Fruit fly (Drosophila melanogaster) whole organism, embryonic: Measurements from ENCODE around the gene Rpp14a.

Experiments used
- Awh ChIP-seq: fragments of 200-800 bp; sonication (Bioruptor generic); IDR thresholded peaks from 2 replicates; pipeline ENCODE4, ENCODE4 v1.3.6; 2022; ENCODE audit warnings: missing biosample characterization, missing genetic modification characterization
- CG10209 ChIP-seq: fragments of 200-800 bp; sonication (Bioruptor generic); optimal IDR thresholded peaks from 3 replicates; lab custom pipeline; 2017; ENCODE audit warnings: missing biosample characterization, mild to moderate bottlenecking, missing genetic modification characterization, missing genetic modification reagents
- CG15696 ChIP-seq: fragments of 200-800 bp; sonication (Bioruptor generic); optimal IDR thresholded peaks from 2 replicates; lab custom pipeline; 2019; ENCODE audit warnings: missing biosample characterization, mild to moderate bottlenecking, missing genetic modification characterization, moderate library complexity
- CG16813 ChIP-seq: fragments of 200-800 bp; sonication (Bioruptor generic); IDR thresholded peaks from 3 replicates; pipeline ENCODE4 v1.3.6; 2022; ENCODE audit warnings: missing biosample characterization, missing genetic modification characterization; ENCODE audit not compliant: partially characterized antibody
- CG17612 ChIP-seq: fragments of 200-800 bp; sonication (Bioruptor generic); IDR thresholded peaks from 2 replicates; pipeline ENCODE4 v1.3.6; 2022; ENCODE audit warnings: missing biosample characterization, missing genetic modification characterization
- CG18599 ChIP-seq: fragments of 200-800 bp; sonication (Bioruptor generic); optimal IDR thresholded peaks from 3 replicates; lab custom pipeline; 2017; ENCODE audit warnings: missing biosample characterization, missing genetic modification characterization, mild to moderate bottlenecking, moderate library complexity, missing genetic modification reagents
- CG18619 ChIP-seq: fragments of 200-800 bp; sonication (Bioruptor generic); optimal IDR thresholded peaks from 3 replicates; lab custom pipeline; 2017; ENCODE audit warnings: missing biosample characterization, mild to moderate bottlenecking, missing genetic modification characterization
- CG2875 ChIP-seq: fragments of 200-800 bp; sonication (Bioruptor generic); optimal IDR thresholded peaks from 2 replicates; lab custom pipeline; 2017; ENCODE audit warnings: missing biosample characterization, mild to moderate bottlenecking, missing genetic modification characterization, missing genetic modification reagents
- CG30431 ChIP-seq: fragments of 200-800 bp; sonication (Bioruptor generic); optimal IDR thresholded peaks from 2 replicates; lab custom pipeline; 2017; ENCODE audit warnings: missing biosample characterization, missing genetic modification characterization
- CG31388 ChIP-seq: fragments of 200-800 bp; sonication (Bioruptor generic); optimal IDR thresholded peaks from 2 replicates; lab custom pipeline; 2016; ENCODE audit warnings: missing biosample characterization, missing genetic modification characterization
- CG31441 ChIP-seq: fragments of 200-800 bp; sonication (Bioruptor generic); IDR thresholded peaks from 2 replicates; pipeline ENCODE4 v1.3.6; 2022; ENCODE audit warnings: missing biosample characterization, missing genetic modification characterization
- CG3995 ChIP-seq: fragments of 200-800 bp; sonication (Bioruptor generic); optimal IDR thresholded peaks from 3 replicates; lab custom pipeline; 2016; ENCODE audit warnings: missing biosample characterization, missing genetic modification characterization
- CG4328 ChIP-seq: fragments of 200-800 bp; sonication (Bioruptor generic); optimal IDR thresholded peaks from 3 replicates; lab custom pipeline; 2017; ENCODE audit warnings: missing biosample characterization, missing genetic modification reagents, missing genetic modification characterization
- CG4707 ChIP-seq: fragments of 200-800 bp; sonication (Bioruptor generic); optimal IDR thresholded peaks from 2 replicates; lab custom pipeline; 2018; ENCODE audit warnings: missing biosample characterization, mild to moderate bottlenecking, missing genetic modification characterization, moderate library complexity
- CG4854 ChIP-seq: fragments of 200-800 bp; sonication (Bioruptor generic); optimal IDR thresholded peaks from 2 replicates; lab custom pipeline; 2016; ENCODE audit warnings: missing biosample characterization, missing genetic modification characterization, inconsistent platforms
- CG8281 ChIP-seq: fragments of 200-800 bp; sonication (Bioruptor generic); optimal IDR thresholded peaks from 2 replicates; lab custom pipeline; 2018; ENCODE audit warnings: missing biosample characterization, mild to moderate bottlenecking, missing genetic modification characterization, moderate library complexity
- CG8359 ChIP-seq: fragments of 200-800 bp; sonication (Bioruptor generic); optimal IDR thresholded peaks from 2 replicates; lab custom pipeline; 2017; ENCODE audit warnings: missing biosample characterization, mild to moderate bottlenecking, missing genetic modification characterization, borderline replicate concordance
- CG9727 ChIP-seq: fragments of 200-800 bp; sonication (Bioruptor generic); optimal IDR thresholded peaks from 3 replicates; lab custom pipeline; 2017; ENCODE audit warnings: missing biosample characterization, mild to moderate bottlenecking, missing genetic modification characterization
- Deaf1 ChIP-seq: fragments of 200-800 bp; optimal IDR thresholded peaks from 3 replicates; lab custom pipeline; 2019; ENCODE audit warnings: missing biosample characterization, mild to moderate bottlenecking, missing genetic modification characterization, moderate library complexity
- Dip3 ChIP-seq: fragments of 200-800 bp; sonication (Bioruptor generic); optimal IDR thresholded peaks from 3 replicates; lab custom pipeline; 2016; ENCODE audit warnings: missing biosample characterization, missing genetic modification characterization
- Dp ChIP-seq: fragments of 200-800 bp; sonication (Bioruptor generic); optimal IDR thresholded peaks from 2 replicates; lab custom pipeline; 2018; ENCODE audit warnings: missing biosample characterization, mild to moderate bottlenecking, missing genetic modification characterization, moderate library complexity
- GATAe ChIP-seq: fragments of 200-800 bp; sonication (Bioruptor generic); conservative IDR thresholded peaks from 2 replicates; pipeline ENCODE4 v1.3.6; 2022; ENCODE audit warnings: missing biosample characterization, missing genetic modification characterization
- HLH4C ChIP-seq: fragments of 200-800 bp; sonication (Bioruptor generic); IDR thresholded peaks from 3 replicates; pipeline ENCODE4 v1.3.6; 2022; ENCODE audit warnings: missing biosample characterization, missing genetic modification characterization; ENCODE audit not compliant: partially characterized antibody
- Nf-YB ChIP-seq: fragments of 200-800 bp; sonication (Bioruptor generic); optimal IDR thresholded peaks from 3 replicates; lab custom pipeline; 2019; ENCODE audit warnings: missing biosample characterization, mild to moderate bottlenecking, missing genetic modification characterization, moderate library complexity
- Sox102F ChIP-seq: fragments of 200-800 bp; sonication (Bioruptor generic); optimal IDR thresholded peaks from 2 replicates; lab custom pipeline; 2018; ENCODE audit warnings: missing biosample characterization, mild to moderate bottlenecking, missing genetic modification characterization, moderate library complexity
- Stat92E ChIP-seq, 3 experiments: fragments of >200 bp in 2 of 3; fragments of 200-800 bp in 1 of 3; sonication (Bioruptor generic) in 1 of 3; optimal IDR thresholded peaks; 2 replicates each; lab custom pipeline; 2017 to 2019; ENCODE audit warnings: missing biosample characterization in 3 of 3, missing genetic modification characterization in 3 of 3, mild to moderate bottlenecking in 1 of 3, moderate library complexity in 1 of 3
- abd-A ChIP-seq: fragments of 200-800 bp; sonication (Bioruptor generic); optimal IDR thresholded peaks from 3 replicates; lab custom pipeline; 2019; ENCODE audit warnings: missing biosample characterization, mild to moderate bottlenecking, missing genetic modification characterization, moderate library complexity
- ash1 ChIP-seq: fragments of 200-800 bp; sonication (Bioruptor generic); optimal IDR thresholded peaks from 2 replicates; lab custom pipeline; 2018; ENCODE audit warnings: missing biosample characterization, mild to moderate bottlenecking, missing genetic modification characterization
- az2 ChIP-seq: fragments of 200-800 bp; sonication (Bioruptor generic); optimal IDR thresholded peaks from 3 replicates; lab custom pipeline; 2016; ENCODE audit warnings: missing biosample characterization, missing genetic modification characterization
- bcd ChIP-seq: fragments of 200-800 bp; sonication (Bioruptor generic); optimal IDR thresholded peaks from 2 replicates; lab custom pipeline; 2017; ENCODE audit warnings: missing biosample characterization, mild to moderate bottlenecking, missing genetic modification characterization
- crp ChIP-seq, 2 experiments: fragments of 200-800 bp; sonication (Bioruptor generic); optimal IDR thresholded peaks; 2 replicates in 1 of 2; 3 replicates in 1 of 2; lab custom pipeline; 2017; ENCODE audit warnings: missing biosample characterization in 2 of 2, missing genetic modification characterization in 2 of 2, mild to moderate bottlenecking in 1 of 2, moderate library complexity in 1 of 2
- esg ChIP-seq: fragments of 200-800 bp; sonication (Bioruptor generic); conservative IDR thresholded peaks from 2 replicates; pipeline ENCODE4 v1.3.6; 2022; ENCODE audit warnings: missing biosample characterization, missing genetic modification characterization
- fd102C ChIP-seq: fragments of 200-800 bp; sonication (Bioruptor generic); optimal IDR thresholded peaks from 2 replicates; lab custom pipeline; 2018; ENCODE audit warnings: missing biosample characterization, mild to moderate bottlenecking, missing genetic modification characterization, moderate library complexity
- gro ChIP-seq: fragments of 200-800 bp; sonication (Bioruptor generic); optimal IDR thresholded peaks from 2 replicates; lab custom pipeline; 2016; ENCODE audit warnings: missing biosample characterization, missing genetic modification characterization
- ham ChIP-seq: fragments of 200-800 bp; sonication (Bioruptor generic); IDR thresholded peaks from 2 replicates; pipeline ENCODE4 v1.3.6; 2022; ENCODE audit warnings: missing biosample characterization, missing genetic modification characterization
- jing ChIP-seq: fragments of 200-800 bp; sonication (Bioruptor generic); optimal IDR thresholded peaks from 2 replicates; lab custom pipeline; 2018; ENCODE audit warnings: missing biosample characterization, mild to moderate bottlenecking, missing genetic modification characterization
- mld ChIP-seq: fragments of 200-800 bp; sonication (Bioruptor generic); IDR thresholded peaks from 3 replicates; pipeline ENCODE4 v1.3.6; 2022; ENCODE audit warnings: missing biosample characterization, missing genetic modification characterization; ENCODE audit not compliant: partially characterized antibody
- nau ChIP-seq: fragments of 200-800 bp; sonication (Bioruptor generic); optimal IDR thresholded peaks from 3 replicates; lab custom pipeline; 2017; ENCODE audit warnings: missing biosample characterization, mild to moderate bottlenecking, missing genetic modification characterization, missing genetic modification reagents
- otp ChIP-seq: fragments of 200-800 bp; sonication (Bioruptor generic); IDR thresholded peaks from 3 replicates; pipeline ENCODE4, ENCODE4 v1.3.6; 2022; ENCODE audit warnings: missing biosample characterization, missing genetic modification characterization
- pfk ChIP-seq: fragments of 200-800 bp; sonication (Bioruptor generic); optimal IDR thresholded peaks from 2 replicates; lab custom pipeline; 2018; ENCODE audit warnings: missing biosample characterization, mild to moderate bottlenecking, missing genetic modification characterization, moderate library complexity
- ranshi ChIP-seq: fragments of 200-800 bp; sonication (Bioruptor generic); IDR thresholded peaks from 2 replicates; pipeline ENCODE4 v1.3.6; 2022; ENCODE audit warnings: missing biosample characterization, missing genetic modification characterization
- seq ChIP-seq: fragments of 200-800 bp; sonication (Bioruptor generic); IDR thresholded peaks from 2 replicates; pipeline ENCODE4 v1.3.6; 2022; ENCODE audit warnings: missing biosample characterization, missing genetic modification characterization
- tap ChIP-seq: fragments of 200-800 bp; optimal IDR thresholded peaks from 3 replicates; lab custom pipeline; 2019; ENCODE audit warnings: missing biosample characterization, mild to moderate bottlenecking, missing genetic modification characterization, moderate library complexity
- tio ChIP-seq: fragments of 200-800 bp; sonication (Bioruptor generic); optimal IDR thresholded peaks from 2 replicates; lab custom pipeline; 2017; ENCODE audit warnings: missing biosample characterization, missing genetic modification characterization, inconsistent platforms
- tll ChIP-seq, 2 experiments: fragments of 200-800 bp in 1 of 2; fragments of >200 bp in 1 of 2; sonication (Bioruptor generic) in 1 of 2; optimal IDR thresholded peaks; 2 replicates each; lab custom pipeline; 2017 to 2019; ENCODE audit warnings: missing biosample characterization in 2 of 2, missing genetic modification characterization in 2 of 2, mild to moderate bottlenecking in 1 of 2, moderate library complexity in 1 of 2
- toy ChIP-seq: fragments of 200-800 bp; sonication (Bioruptor generic); IDR thresholded peaks from 2 replicates; pipeline ENCODE4 v1.3.6; 2022; ENCODE audit warnings: missing biosample characterization, missing genetic modification characterization
- tx ChIP-seq: fragments of 200-800 bp; sonication (Bioruptor generic); optimal IDR thresholded peaks from 2 replicates; lab custom pipeline; 2016; ENCODE audit warnings: missing biosample characterization, missing genetic modification characterization
- wor ChIP-seq: fragments of 200-800 bp; sonication (Bioruptor generic); IDR thresholded peaks from 2 replicates; pipeline ENCODE4 v1.3.6; 2022; ENCODE audit warnings: missing biosample characterization, missing genetic modification characterization

Gene Rpp14a

dm6 chr3R:30043139-30043744 lies 13.4 kb upstream of the Rpp14a start, which contains the start of gene Sry-delta:
Gene Sry-delta (plus strand): TSS chr3R:30043341.
- TF ChIP-seq CG4854 (GFP tag; lab: Kevin White, UChicago), result peak; percentile 69
- TF ChIP-seq CG4707 (GFP tag; lab: Kevin White, UChicago), result peak; percentile 31
- TF ChIP-seq CG18599 (GFP tag; lab: Kevin White, UChicago), result no peak
- TF ChIP-seq CG8359 (GFP tag; lab: Kevin White, UChicago), result no peak
- TF ChIP-seq ham (GFP tag; lab: Robert Waterston, UW), result no peak; the same call in 1 of the 2 replicates
- TF ChIP-seq Deaf1 (tag; lab: Kevin White, UChicago), result no peak
- TF ChIP-seq CG9727 (GFP tag; lab: Kevin White, UChicago), result peak; percentile 78
- TF ChIP-seq jing (GFP tag; lab: Kevin White, UChicago), result no peak
- TF ChIP-seq bcd (GFP tag; lab: Kevin White, UChicago), result no peak
- peak; percentile 62 for TF ChIP-seq CG18619 (GFP tag; lab: Kevin White, UChicago)
- TF ChIP-seq wor (GFP tag; lab: Robert Waterston, UW), result no peak
- peak; percentile 44 for TF ChIP-seq fd102C (GFP tag; lab: Kevin White, UChicago)
- TF ChIP-seq tll (GFP tag; optimal IDR thresholded peaks at IDR 0.05; lab: Kevin White, UChicago), result no peak
- peak; percentile 99 for TF ChIP-seq pfk (GFP tag; lab: Kevin White, UChicago)
- TF ChIP-seq az2, result peak; percentile 72
- peak; percentile 60 for TF ChIP-seq CG15696 (tag; lab: Kevin White, UChicago)
- no peak for TF ChIP-seq Awh
- peak; percentile 82 for TF ChIP-seq ranshi (GFP tag; lab: Robert Waterston, UW)
- TF ChIP-seq tap (tag; lab: Kevin White, UChicago), result peak; percentile 51
- peak; percentile 56 for TF ChIP-seq Dp
- no peak for TF ChIP-seq Stat92E (GFP tag; optimal IDR thresholded peaks at IDR 0.05; lab: Kevin White, UChicago)
- TF ChIP-seq CG8281 (tag; lab: Kevin White, UChicago), result no peak
- TF ChIP-seq toy (GFP tag; lab: Robert Waterston, UW), result no peak
- TF ChIP-seq CG31388 (GFP tag; lab: Kevin White, UChicago), result peak; percentile 60
- peak; percentile 69 for TF ChIP-seq CG10209
- no peak; the same call in 1 of the 2 replicates for TF ChIP-seq CG31441 (GFP tag; lab: Robert Waterston, UW)
- TF ChIP-seq Nf-YB (GFP tag; lab: Kevin White, UChicago), result no peak
- no peak for TF ChIP-seq tio (GFP tag; lab: Kevin White, UChicago)
- TF ChIP-seq abd-A, result no peak
- TF ChIP-seq CG4328 (GFP tag; lab: Kevin White, UChicago), result peak; percentile 57
- peak; percentile 54; the same call in 1 of the 3 replicates for TF ChIP-seq HLH4C (GFP tag; lab: Robert Waterston, UW)
- TF ChIP-seq nau (GFP tag; lab: Kevin White, UChicago), result no peak
- peak; percentile 78 for TF ChIP-seq CG16813
- peak; percentile 64 for TF ChIP-seq esg (GFP tag; lab: Robert Waterston, UW)
- peak; percentile 87 for TF ChIP-seq Dip3 (GFP tag; lab: Kevin White, UChicago)
- peak; percentile 13 for TF ChIP-seq CG2875
- TF ChIP-seq gro, result peak; percentile 93
- TF ChIP-seq seq (GFP tag; lab: Robert Waterston, UW), result no peak; the same call in 1 of the 2 replicates
- TF ChIP-seq CG30431 (GFP tag; lab: Kevin White, UChicago), result peak; percentile 16
- TF ChIP-seq tx, result peak; percentile 83
- peak; percentile 69 for TF ChIP-seq CG3995
- no peak; the same call in 1 of the 2 replicates for TF ChIP-seq CG17612 (GFP tag; lab: Robert Waterston, UW)
- peak; percentile 22; the same call in 1 of the 2 replicates for TF ChIP-seq GATAe (GFP tag; lab: Robert Waterston, UW)
- TF ChIP-seq ash1 (GFP tag; lab: Kevin White, UChicago), result peak; percentile 84
- no peak for TF ChIP-seq Sox102F (GFP tag; lab: Kevin White, UChicago)
- TF ChIP-seq mld (GFP tag; lab: Robert Waterston, UW), result peak; percentile 41; the same call in 1 of the 3 replicates
- TF ChIP-seq otp, result peak; percentile 80
- peak in 1 of 2 experiments; percentile 36 for TF ChIP-seq crp (GFP tag; optimal IDR thresholded peaks at IDR 0.05; lab: Kevin White, UChicago)
